Fruit fly (Drosophila melanogaster) whole organism, prepupa: ENCODE data around the gene tfc.

Experiments
- CG10631 ChIP-seq: fragments of 200-800 bp; sonication (Bioruptor generic); optimal IDR thresholded peaks from 2 replicates; lab custom pipeline; 2016; ENCODE audit warnings: missing biosample characterization, missing genetic modification characterization
- CG11294 ChIP-seq: fragments of 200-800 bp; sonication (Bioruptor generic); IDR thresholded peaks from 2 replicates; pipeline ENCODE4 v1.3.6; 2022; ENCODE audit warnings: missing biosample characterization, missing genetic modification characterization
- CG11762 ChIP-seq: fragments of 200-800 bp; sonication (Bioruptor generic); optimal IDR thresholded peaks from 3 replicates; lab custom pipeline; 2016; ENCODE audit warnings: missing biosample characterization, missing genetic modification characterization; ENCODE audit not compliant: insufficient read depth
- CG11902 ChIP-seq: fragments of 200-800 bp; sonication (Bioruptor generic); optimal IDR thresholded peaks from 3 replicates; lab custom pipeline; 2016; ENCODE audit warnings: missing biosample characterization, missing genetic modification characterization
- CG15336 ChIP-seq: fragments of 200-800 bp; sonication (Bioruptor generic); IDR thresholded peaks from 2 replicates; pipeline ENCODE4 v1.3.6; 2022; ENCODE audit warnings: missing biosample characterization, missing genetic modification characterization
- CG1621 ChIP-seq: fragments of 200-800 bp; sonication (Bioruptor generic); optimal IDR thresholded peaks from 3 replicates; lab custom pipeline; 2018; ENCODE audit warnings: missing biosample characterization, mild to moderate bottlenecking, missing genetic modification characterization
- CG3032 ChIP-seq: fragments of 200-800 bp; optimal IDR thresholded peaks from 2 replicates; lab custom pipeline; 2019; ENCODE audit warnings: missing biosample characterization, mild to moderate bottlenecking, missing genetic modification characterization, moderate library complexity
- CG31627 ChIP-seq: fragments of 200-800 bp; sonication (Bioruptor generic); optimal IDR thresholded peaks from 3 replicates; lab custom pipeline; 2016; ENCODE audit warnings: missing biosample characterization, missing genetic modification characterization
- CG34406 ChIP-seq: fragments of 200-800 bp; sonication (Bioruptor generic); optimal IDR thresholded peaks from 3 replicates; lab custom pipeline; 2016; ENCODE audit warnings: missing biosample characterization, missing genetic modification characterization
- CG3919 ChIP-seq: fragments of 200-800 bp; sonication (Bioruptor generic); optimal IDR thresholded peaks from 3 replicates; lab custom pipeline; 2016; ENCODE audit warnings: missing biosample characterization, missing genetic modification characterization
- CG4318 ChIP-seq: fragments of 200-800 bp; sonication (Bioruptor generic); optimal IDR thresholded peaks from 3 replicates; lab custom pipeline; 2017; ENCODE audit warnings: missing biosample characterization, mild to moderate bottlenecking, missing genetic modification characterization
- CG6163 ChIP-seq: fragments of 200-800 bp; sonication (Bioruptor generic); IDR thresholded peaks from 3 replicates; pipeline ENCODE4 v1.3.6; 2022; ENCODE audit warnings: missing biosample characterization, missing genetic modification characterization
- CG6276 ChIP-seq: fragments of 200-800 bp; sonication (Bioruptor generic); optimal IDR thresholded peaks from 2 replicates; lab custom pipeline; 2017; ENCODE audit warnings: missing biosample characterization, mild to moderate bottlenecking, missing genetic modification characterization
- CG6808 ChIP-seq: fragments of 200-800 bp; sonication (Bioruptor generic); optimal IDR thresholded peaks from 3 replicates; lab custom pipeline; 2017; ENCODE audit warnings: missing biosample characterization, missing genetic modification characterization, mild to moderate bottlenecking, moderate library complexity, missing genetic modification reagents
- CG7368 ChIP-seq: fragments of 200-800 bp; sonication (Bioruptor generic); optimal IDR thresholded peaks from 3 replicates; lab custom pipeline; 2016; ENCODE audit warnings: missing biosample characterization, missing genetic modification characterization
- CG8119 ChIP-seq: fragments of 200-800 bp; sonication (Bioruptor generic); IDR thresholded peaks from 3 replicates; pipeline ENCODE4 v1.3.6; 2022; ENCODE audit warnings: missing biosample characterization, missing genetic modification characterization
- CG8319 ChIP-seq: fragments of 200-800 bp; sonication (Bioruptor generic); optimal IDR thresholded peaks from 3 replicates; lab custom pipeline; 2016; ENCODE audit warnings: missing biosample characterization, missing genetic modification characterization
- CG8632 ChIP-seq: fragments of 200-800 bp; sonication (Bioruptor generic); optimal IDR thresholded peaks from 3 replicates; lab custom pipeline; 2016; ENCODE audit warnings: missing biosample characterization, missing genetic modification characterization
- Eip78C ChIP-seq: fragments of 200-800 bp; sonication (Bioruptor generic); peaks from one replicate; lab custom pipeline; 2016; ENCODE audit warnings: missing biosample characterization, missing genetic modification characterization
- Ets96B ChIP-seq: fragments of 200-800 bp; optimal IDR thresholded peaks from 2 replicates; lab custom pipeline; 2019; ENCODE audit warnings: missing biosample characterization, mild to moderate bottlenecking, missing genetic modification characterization, moderate library complexity
- Gug ChIP-seq: fragments of 200-800 bp; sonication (Bioruptor generic); IDR thresholded peaks from 2 replicates; pipeline ENCODE4 v1.3.6; 2022; ENCODE audit warnings: missing biosample characterization, missing genetic modification characterization
- Hr39 ChIP-seq: fragments of 200-800 bp; sonication (Bioruptor generic); optimal IDR thresholded peaks from 2 replicates; lab custom pipeline; 2016; ENCODE audit warnings: missing biosample characterization, missing genetic modification characterization
- Hr4 ChIP-seq: fragments of 200-800 bp; sonication (Bioruptor generic); optimal IDR thresholded peaks from 3 replicates; lab custom pipeline; 2016; ENCODE audit warnings: missing biosample characterization, missing genetic modification characterization
- Lpt ChIP-seq: fragments of 200-800 bp; sonication (Bioruptor generic); optimal IDR thresholded peaks from 3 replicates; lab custom pipeline; 2016; ENCODE audit warnings: missing biosample characterization, missing genetic modification characterization
- Smox ChIP-seq: fragments of 200-800 bp; sonication (Bioruptor generic); optimal IDR thresholded peaks from 3 replicates; lab custom pipeline; 2016; ENCODE audit warnings: missing biosample characterization, missing genetic modification characterization
- Sox102F ChIP-seq: fragments of 200-800 bp; sonication (Bioruptor generic); optimal IDR thresholded peaks from 2 replicates; lab custom pipeline; 2016; ENCODE audit warnings: missing biosample characterization, mild to moderate bottlenecking, missing genetic modification characterization
- acj6 ChIP-seq: fragments of 200-800 bp; sonication (Bioruptor generic); optimal IDR thresholded peaks from 3 replicates; lab custom pipeline; 2016; ENCODE audit warnings: missing biosample characterization, missing genetic modification characterization
- eg ChIP-seq: fragments of 200-800 bp; sonication (Bioruptor generic); IDR thresholded peaks from 3 replicates; pipeline ENCODE4 v1.3.6; 2022; ENCODE audit warnings: missing biosample characterization, missing genetic modification characterization
- esn ChIP-seq: fragments of 200-800 bp; sonication (Bioruptor generic); optimal IDR thresholded peaks from 2 replicates; lab custom pipeline; 2016; ENCODE audit warnings: missing biosample characterization, mild to moderate bottlenecking, missing genetic modification characterization, moderate library complexity
- fd59A ChIP-seq: fragments of 200-800 bp; sonication (Bioruptor generic); optimal IDR thresholded peaks from 2 replicates; lab custom pipeline; 2017; ENCODE audit warnings: missing biosample characterization, mild to moderate bottlenecking, missing genetic modification characterization, missing genetic modification reagents
- fd85E ChIP-seq: fragments of 200-800 bp; sonication (Bioruptor generic); optimal IDR thresholded peaks from 3 replicates; lab custom pipeline; 2016; ENCODE audit warnings: missing biosample characterization, missing genetic modification characterization
- fkh ChIP-seq: fragments of 200-800 bp; sonication (Bioruptor generic); optimal IDR thresholded peaks from 3 replicates; lab custom pipeline; 2017; ENCODE audit warnings: missing biosample characterization, mild to moderate bottlenecking, missing genetic modification characterization, moderate library complexity
- lz ChIP-seq: fragments of 200-800 bp; sonication (Bioruptor generic); optimal IDR thresholded peaks from 3 replicates; lab custom pipeline; 2016; ENCODE audit warnings: missing biosample characterization, missing genetic modification characterization
- pdm3 ChIP-seq: fragments of 200-800 bp; sonication (Bioruptor generic); optimal IDR thresholded peaks from 3 replicates; lab custom pipeline; 2016; ENCODE audit warnings: missing biosample characterization, missing genetic modification characterization
- salr ChIP-seq, 2 experiments: fragments of 200-800 bp; sonication (Bioruptor generic); optimal IDR thresholded peaks; 3 replicates each; lab custom pipeline; 2016 to 2018; ENCODE audit warnings: missing biosample characterization in 2 of 2, missing genetic modification characterization in 2 of 2, mild to moderate bottlenecking in 1 of 2
- spab ChIP-seq: fragments of 200-800 bp; sonication (Bioruptor generic); optimal IDR thresholded peaks from 2 replicates; lab custom pipeline; 2017; ENCODE audit warnings: missing biosample characterization, mild to moderate bottlenecking, missing genetic modification characterization, missing genetic modification reagents
- topi ChIP-seq: fragments of 200-800 bp; sonication (Bioruptor generic); optimal IDR thresholded peaks from 3 replicates; lab custom pipeline; 2016; ENCODE audit warnings: missing biosample characterization, missing genetic modification characterization

The tfc gene

DNA sequence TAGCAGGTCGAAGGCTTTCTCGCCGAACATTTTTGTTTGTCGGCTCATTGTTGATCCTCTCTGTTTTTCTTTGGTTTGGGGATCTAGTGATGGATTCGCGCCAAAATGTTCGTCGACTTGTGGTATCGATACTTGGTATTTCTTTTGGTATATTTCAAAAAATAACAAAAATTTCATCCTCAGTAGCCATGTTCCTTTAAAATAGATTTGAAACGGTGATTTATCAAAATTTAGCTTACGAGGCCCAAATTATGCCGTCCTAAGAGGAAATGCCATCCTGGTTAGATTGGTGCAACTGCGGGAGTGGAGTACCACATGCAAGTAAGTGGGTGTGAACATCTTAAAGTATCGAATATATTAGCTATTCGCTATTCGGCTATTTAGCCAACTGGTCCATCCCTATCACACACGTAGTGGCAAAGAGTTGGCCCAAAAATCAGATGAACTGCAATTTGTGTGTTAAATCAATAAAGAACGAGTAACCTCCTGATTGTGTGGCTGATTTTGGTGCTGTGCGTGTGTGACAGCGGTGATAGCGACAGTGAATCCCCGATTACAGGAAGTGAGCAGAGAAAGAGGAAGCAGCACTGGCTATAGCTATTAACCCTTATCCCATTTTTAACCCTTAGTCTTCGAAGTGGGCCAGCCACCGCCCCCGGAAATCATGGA lies 8.5 kb upstream of the tfc start, which contains the start of the genes Psf1 and Sac1 (continued):
- TF ChIP-seq Hr4 (GFP tag; lab: Kevin White, UChicago) (no peak), esn (GFP tag; lab: Kevin White, UChicago) (peak; percentile 48), Gug (GFP tag; lab: Robert Waterston, UW) (no peak), CG11762 (no peak), topi (peak; percentile 27), acj6 (GFP tag; lab: Kevin White, UChicago) (peak; percentile 45), CG6163 (GFP tag; lab: Robert Waterston, UW) (no peak), fkh (GFP tag; lab: Kevin White, UChicago) (no peak), fd85E (GFP tag; lab: Kevin White, UChicago) (no peak), CG11902 (GFP tag; lab: Kevin White, UChicago) (peak; percentile 32), CG8319 (GFP tag; lab: Kevin White, UChicago) (no peak), CG3032 (tag; lab: Kevin White, UChicago) (peak; percentile 58), spab (GFP tag; lab: Kevin White, UChicago) (no peak), CG3919 (GFP tag; lab: Kevin White, UChicago) (peak; percentile 40), Ets96B (tag; lab: Kevin White, UChicago) (no peak), CG31627 (GFP tag; lab: Kevin White, UChicago) (peak; percentile 61), salr (GFP tag; optimal IDR thresholded peaks at IDR 0.05; lab: Kevin White, UChicago) (no peak), CG7368 (GFP tag; lab: Kevin White, UChicago) (no peak), CG1621 (tag; lab: Kevin White, UChicago) (no peak), CG8119 (GFP tag; lab: Robert Waterston, UW) (no peak), Hr39 (GFP tag; lab: Kevin White, UChicago) (peak; percentile 72), Sox102F (no peak), CG34406 (GFP tag; lab: Kevin White, UChicago) (peak; percentile 7), CG6808 (GFP tag; lab: Kevin White, UChicago) (no peak), CG4318 (GFP tag; lab: Kevin White, UChicago) (no peak), Lpt (no peak), CG11294 (GFP tag; lab: Robert Waterston, UW) (no peak), Smox (GFP tag; lab: Kevin White, UChicago) (no peak), CG6276 (GFP tag; lab: Kevin White, UChicago) (no peak), Eip78C (GFP tag; lab: Kevin White, UChicago) (peak; percentile 86)

DNA sequence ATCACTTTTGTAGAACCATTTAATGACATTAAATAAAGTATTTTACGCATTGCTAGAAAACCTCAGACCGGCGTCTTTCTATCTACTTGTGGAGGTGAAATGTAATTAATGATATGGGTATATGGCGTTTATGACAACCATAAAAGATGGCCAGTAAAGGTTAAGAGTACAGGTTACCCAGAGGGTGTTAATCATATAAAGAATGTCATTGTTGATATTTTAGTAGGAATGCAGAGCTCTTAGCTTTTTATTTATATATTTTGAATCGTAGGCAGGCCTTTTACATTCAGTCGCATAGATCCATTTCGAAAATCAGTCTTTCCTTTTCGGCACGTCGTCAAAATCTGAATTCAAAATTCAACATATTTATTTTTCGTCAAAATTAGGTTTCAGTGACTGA lies 5.9 kb upstream of the tfc start, which contains the start of gene Bfc:
TSS of gene Bfc (plus strand) at position 301 of the 400 bp plus-strand sequence.
- TF ChIP-seq CG34406 (GFP tag; lab: Kevin White, UChicago), result no peak
- no peak for TF ChIP-seq CG3919 (GFP tag; lab: Kevin White, UChicago)
- TF ChIP-seq spab (GFP tag; lab: Kevin White, UChicago), result no peak
- TF ChIP-seq Gug (GFP tag; lab: Robert Waterston, UW), result no peak
- TF ChIP-seq CG8632 (GFP tag; lab: Kevin White, UChicago), result no peak
- TF ChIP-seq Lpt, result no peak
- TF ChIP-seq CG15336, result no peak
- TF ChIP-seq CG7368 (GFP tag; lab: Kevin White, UChicago), result no peak
- TF ChIP-seq, all 60 proteins: peak for 0

dm6 chr3L:1251712-1252111 lies 4.5 kb upstream of the tfc start, which contains the start of the genes CG9130 and CG9133:
CG9130 (plus strand) TSS chr3L:1252012.
CG9133 (plus strand) TSS chr3L:1252012.
- TF ChIP-seq CG31627 (GFP tag; lab: Kevin White, UChicago) (no peak), CG7368 (GFP tag; lab: Kevin White, UChicago) (no peak), Hr39 (GFP tag; lab: Kevin White, UChicago) (no peak), CG11762 (no peak), CG4318 (GFP tag; lab: Kevin White, UChicago) (no peak), lz (GFP tag; lab: Kevin White, UChicago) (no peak), CG10631 (no peak), CG34406 (GFP tag; lab: Kevin White, UChicago) (no peak), pdm3 (GFP tag; lab: Kevin White, UChicago) (no peak), Smox (GFP tag; lab: Kevin White, UChicago) (no peak), eg (GFP tag; lab: Robert Waterston, UW) (no peak), Lpt (no peak), fd59A (no peak)
